Fruit fly (Drosophila melanogaster): Measurements from ENCODE around the gene CG17230.

CG17230 gene

DNA sequence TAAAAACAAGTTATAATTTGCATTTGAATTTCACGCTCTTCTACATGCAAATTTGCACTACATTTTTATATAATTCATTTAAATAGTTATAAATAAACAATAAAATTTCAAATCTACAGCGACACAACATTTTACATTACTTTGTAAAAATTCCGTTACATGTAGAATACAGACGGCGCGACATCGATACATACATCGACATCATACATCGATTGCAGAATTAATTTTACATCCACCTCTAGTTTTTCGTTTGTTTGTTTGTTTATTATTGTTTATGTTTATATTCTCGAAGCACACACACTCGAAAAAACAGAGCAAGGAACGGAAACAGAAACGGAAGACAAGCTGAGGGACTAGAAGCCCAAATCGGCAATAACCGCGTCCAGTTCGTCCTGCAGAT lies at the start of gene CG17230:
TSS of gene CG17230 (plus strand) at position 258 of the 400 bp plus-strand sequence.
- TF ChIP-seq Dll (optimal IDR thresholded peaks at IDR 0.05) (no peak), EcR (GFP tag; optimal IDR thresholded peaks at IDR 0.05) (no peak), usp (GFP tag; optimal IDR thresholded peaks at IDR 0.05) (no peak)

DNA sequence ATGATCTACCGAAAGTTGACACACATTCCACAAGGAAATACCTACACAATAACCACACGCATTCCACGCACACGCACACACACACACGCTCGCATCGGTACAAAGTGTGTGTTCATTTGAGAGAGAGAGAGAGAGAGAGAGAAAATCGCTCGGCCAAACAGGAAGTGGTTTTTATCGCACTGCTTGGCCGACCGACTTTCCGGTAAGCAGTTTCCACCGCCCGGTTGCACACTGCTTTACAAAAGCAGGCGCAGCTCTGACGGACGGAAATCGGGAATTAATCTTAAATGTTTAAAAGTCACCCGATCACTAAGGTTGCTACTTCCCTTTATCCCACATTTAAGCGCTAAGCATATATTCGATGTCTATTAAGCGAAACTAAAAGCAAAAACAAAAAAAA lies 44.8 kb upstream of the CG17230 start:
- no peak for TF ChIP-seq CG8478 (optimal IDR thresholded peaks at IDR 0.05)
- TF ChIP-seq Dll (optimal IDR thresholded peaks at IDR 0.05) = no peak
- no peak for TF ChIP-seq EcR (GFP tag; optimal IDR thresholded peaks at IDR 0.05)
- TF ChIP-seq psq (optimal IDR thresholded peaks at IDR 0.05) = no peak
- no peak for TF ChIP-seq pan (optimal IDR thresholded peaks at IDR 0.05)
- TF ChIP-seq usp (GFP tag; optimal IDR thresholded peaks at IDR 0.05) = no peak

- TF ChIP-seq EcR (GFP tag; optimal IDR thresholded peaks at IDR 0.05) (no peak), Dll (optimal IDR thresholded peaks at IDR 0.05) (no peak), pan (optimal IDR thresholded peaks at IDR 0.05) (no peak), CG8478 (optimal IDR thresholded peaks at IDR 0.05) (no peak)
These were observed 43.7 kb upstream of the CG17230 start for dm6 chr3R:11393896-11394295.

DNA sequence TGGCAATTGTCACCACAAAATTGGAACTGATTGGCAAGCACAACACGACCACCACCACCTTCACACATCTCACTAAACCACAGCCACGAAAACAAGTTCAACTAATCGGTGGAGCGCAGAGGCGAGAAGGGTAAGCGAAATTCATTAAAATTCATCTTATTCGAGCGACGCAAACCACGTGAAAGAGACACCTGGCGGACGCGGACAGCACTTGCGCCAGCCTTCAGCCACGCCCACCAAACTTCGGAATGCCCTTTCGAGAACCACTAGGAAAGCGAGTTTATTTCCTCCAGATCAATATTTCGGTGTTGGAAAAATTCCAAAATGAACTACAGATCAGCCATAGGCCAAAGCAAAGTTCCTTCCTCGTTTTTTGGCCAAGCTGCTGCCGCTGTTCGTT lies 42.0 kb upstream of the CG17230 start:
- TF ChIP-seq CG8478 (optimal IDR thresholded peaks at IDR 0.05) (no peak), pan (optimal IDR thresholded peaks at IDR 0.05) (no peak), psq (optimal IDR thresholded peaks at IDR 0.05) (no peak), EcR (GFP tag; optimal IDR thresholded peaks at IDR 0.05) (no peak), usp (GFP tag; optimal IDR thresholded peaks at IDR 0.05) (no peak), Dll (optimal IDR thresholded peaks at IDR 0.05) (no peak)

dm6 chr3R:11402894-11403293 lies 34.7 kb upstream of the CG17230 start:
- TF ChIP-seq pan (optimal IDR thresholded peaks at IDR 0.05) (no peak), psq (optimal IDR thresholded peaks at IDR 0.05) (no peak), CG8478 (optimal IDR thresholded peaks at IDR 0.05) (no peak), EcR (GFP tag; optimal IDR thresholded peaks at IDR 0.05) (no peak), Dll (optimal IDR thresholded peaks at IDR 0.05) (no peak), usp (GFP tag; optimal IDR thresholded peaks at IDR 0.05) (no peak)

- TF ChIP-seq psq (optimal IDR thresholded peaks at IDR 0.05) (no peak), Dll (optimal IDR thresholded peaks at IDR 0.05) (no peak), pan (optimal IDR thresholded peaks at IDR 0.05) (no peak), EcR (GFP tag; optimal IDR thresholded peaks at IDR 0.05) (no peak), CG8478 (optimal IDR thresholded peaks at IDR 0.05) (no peak), usp (GFP tag; optimal IDR thresholded peaks at IDR 0.05) (no peak)
These were observed 29.9 kb upstream of the CG17230 start, which contains the start of gene mRpL40 for dm6 chr3R:11407733-11408134. Gene mRpL40, plus strand, starts transcription at chr3R:11407918.

DNA sequence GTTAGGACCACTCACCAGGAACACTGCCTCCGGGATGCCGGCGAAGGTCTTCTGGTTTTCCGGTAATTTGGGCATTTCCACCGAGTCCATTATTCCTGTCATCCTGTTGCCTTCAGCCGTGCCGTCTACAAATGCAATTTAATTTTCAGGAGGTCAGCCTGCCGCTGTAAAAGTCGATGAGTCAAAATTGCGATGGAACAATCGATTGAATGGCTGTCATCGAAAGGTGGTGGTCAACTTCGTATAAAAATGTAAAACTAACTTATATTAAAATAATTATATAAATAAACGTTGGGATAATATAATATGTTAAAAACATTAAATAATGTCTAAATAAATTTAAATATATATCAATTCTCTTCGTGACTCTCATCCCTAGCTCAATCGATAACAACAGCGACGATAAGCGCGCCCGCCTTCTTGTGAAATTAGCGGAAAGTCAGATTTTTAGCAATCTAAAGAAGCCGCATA lies 27.9 kb upstream of the CG17230 start, which contains the start of the genes mgr and Irbp:
TSS of gene mgr (minus strand) at position 209 of the 471 bp plus-strand sequence.
TSS of gene Irbp (plus strand) at position 381 of the 471 bp plus-strand sequence.
- TF ChIP-seq pan (optimal IDR thresholded peaks at IDR 0.05) = no peak

DNA sequence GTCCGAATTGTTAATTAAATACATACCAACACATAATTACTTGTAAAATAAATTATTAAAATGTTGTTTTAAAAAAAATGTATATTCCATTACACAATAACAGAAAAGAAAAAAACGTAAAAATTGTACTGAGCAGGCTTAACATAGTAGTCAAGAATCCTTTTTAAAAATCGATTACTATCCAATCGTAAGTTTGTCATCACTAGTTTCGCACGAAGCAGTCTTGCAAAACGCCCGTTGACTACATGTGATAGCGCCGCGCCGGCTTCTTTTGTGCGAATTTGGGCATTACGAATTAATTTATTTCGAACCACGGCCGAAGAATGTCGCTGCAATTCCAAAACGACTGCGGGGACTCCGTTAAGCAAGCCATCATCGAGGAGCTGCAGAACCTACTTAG lies 25.2 kb upstream of the CG17230 start, which contains the start of gene Ipo9:
TSS of gene Ipo9 (plus strand) at position 152 of the 400 bp plus-strand sequence.
- TF ChIP-seq Dll (optimal IDR thresholded peaks at IDR 0.05) (no peak), pan (optimal IDR thresholded peaks at IDR 0.05) (no peak), CG8478 (optimal IDR thresholded peaks at IDR 0.05) (no peak), usp (GFP tag; optimal IDR thresholded peaks at IDR 0.05) (no peak), EcR (GFP tag; optimal IDR thresholded peaks at IDR 0.05) (no peak), psq (optimal IDR thresholded peaks at IDR 0.05) (no peak)

DNA sequence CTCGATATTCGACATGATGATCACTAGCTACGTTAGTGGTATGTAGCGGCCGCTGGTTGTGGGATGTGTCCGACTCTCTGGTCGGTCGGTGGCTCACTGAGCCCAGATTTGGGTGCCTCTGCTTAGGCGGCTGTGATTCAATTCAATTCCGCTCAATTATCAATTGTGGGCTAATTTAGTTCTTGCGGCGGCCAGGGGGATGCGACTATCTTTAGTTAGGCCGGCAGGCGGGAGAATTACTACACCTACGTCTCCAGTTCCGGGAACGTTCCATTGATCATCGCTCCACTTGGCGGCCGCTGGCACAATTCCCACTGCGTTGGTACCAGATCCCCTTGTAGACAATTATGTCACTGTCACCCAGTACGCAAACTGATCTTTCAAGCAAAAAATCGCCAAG lies 19.0 kb upstream of the CG17230 start, which contains the start of the genes bumpel and CG45676:
TSS of gene bumpel (minus strand) at position 101 of the 400 bp plus-strand sequence.
TSS of gene CG45676 (plus strand) at position 318 of the 400 bp plus-strand sequence.
- TF ChIP-seq usp (GFP tag; optimal IDR thresholded peaks at IDR 0.05) (no peak), pan (optimal IDR thresholded peaks at IDR 0.05) (no peak), CG8478 (optimal IDR thresholded peaks at IDR 0.05) (no peak), EcR (GFP tag; optimal IDR thresholded peaks at IDR 0.05) (no peak), Dll (optimal IDR thresholded peaks at IDR 0.05) (no peak), psq (optimal IDR thresholded peaks at IDR 0.05) (no peak)

DNA sequence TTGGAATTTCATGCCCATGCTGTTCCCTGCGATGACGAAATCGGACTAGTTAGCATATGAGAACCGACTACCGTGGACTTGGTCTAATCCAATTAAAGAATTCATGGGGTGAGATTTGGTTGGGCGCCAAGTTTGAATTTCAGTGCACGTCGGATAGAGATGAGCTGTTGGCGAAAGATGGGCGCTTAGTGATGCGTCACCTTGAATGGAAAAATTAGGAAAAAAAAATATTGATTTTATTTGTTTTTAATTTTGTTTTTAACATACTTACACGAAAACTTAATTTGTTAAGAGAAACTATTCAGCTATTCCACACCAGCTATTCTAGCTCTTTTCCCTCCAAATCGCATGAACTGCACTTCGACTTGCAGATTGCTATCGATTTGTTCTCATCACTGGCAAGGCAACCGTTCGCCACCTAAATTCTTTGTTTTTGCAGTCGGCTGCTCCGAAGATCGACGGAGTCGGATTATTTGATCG lies 15.9 kb upstream of the CG17230 start, which contains the start of the genes ninaG and Sptz:
TSS of gene ninaG (minus strand) at position 51 of the 480 bp plus-strand sequence.
TSS of gene Sptz (plus strand) at position 450 of the 480 bp plus-strand sequence.
- TF ChIP-seq CG8478 (optimal IDR thresholded peaks at IDR 0.05) = no peak
- no peak for TF ChIP-seq psq (optimal IDR thresholded peaks at IDR 0.05)
- no peak for TF ChIP-seq usp (GFP tag; optimal IDR thresholded peaks at IDR 0.05)
- no peak for TF ChIP-seq EcR (GFP tag; optimal IDR thresholded peaks at IDR 0.05)
- no peak for TF ChIP-seq pan (optimal IDR thresholded peaks at IDR 0.05)
- TF ChIP-seq Dll (optimal IDR thresholded peaks at IDR 0.05) = no peak

DNA sequence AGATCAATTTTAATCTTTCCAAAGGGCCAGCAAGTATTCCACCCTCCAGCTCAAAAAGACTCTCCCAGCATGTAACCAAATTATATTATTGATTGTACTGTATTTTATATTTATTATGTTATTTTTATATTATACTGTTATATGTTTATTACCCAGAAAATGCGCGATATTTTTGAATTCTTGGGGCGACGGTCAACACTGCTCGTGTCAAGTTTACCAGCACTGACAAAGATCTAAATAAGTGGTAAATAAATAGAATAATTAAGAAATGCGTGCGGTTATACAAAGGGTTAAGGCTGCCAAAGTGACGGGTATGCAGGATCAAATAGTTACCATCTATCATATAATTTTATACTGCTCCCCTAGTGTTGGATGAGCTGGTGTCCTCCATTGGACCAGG lies 7.8 kb upstream of the CG17230 start, which contains the start of gene Dtd:
TSS of gene Dtd (plus strand) at position 248 of the 400 bp plus-strand sequence.
- TF ChIP-seq psq (optimal IDR thresholded peaks at IDR 0.05) (no peak), pan (optimal IDR thresholded peaks at IDR 0.05) (no peak), Dll (optimal IDR thresholded peaks at IDR 0.05) (no peak), usp (GFP tag; optimal IDR thresholded peaks at IDR 0.05) (no peak), CG8478 (optimal IDR thresholded peaks at IDR 0.05) (no peak), EcR (GFP tag; optimal IDR thresholded peaks at IDR 0.05) (no peak)

- TF ChIP-seq CG8478 (optimal IDR thresholded peaks at IDR 0.05) (no peak), Dll (optimal IDR thresholded peaks at IDR 0.05) (no peak), EcR (GFP tag; optimal IDR thresholded peaks at IDR 0.05) (no peak), usp (GFP tag; optimal IDR thresholded peaks at IDR 0.05) (no peak)
These were observed 7.3 kb upstream of the CG17230 start for dm6 chr3R:11430307-11430706.

Measured in whole organism.